Worm (Caenorhabditis elegans): ENCODE results near the gene glo-3.
A peak's percentile ranks its signal among the peaks of the same experiment; 100 is the strongest.

Gene glo-3

ce11 chrX:10533447-10533846 lies at the start of gene glo-3:
Gene glo-3, plus strand, starts transcription at chrX:10533699.
- peak; percentile 16 for TF ChIP-seq sma-9 (GFP tag; optimal IDR thresholded peaks at IDR 0.05)
- no peak for TF ChIP-seq sma-9 (tag; optimal IDR thresholded peaks at IDR 0.05)
- no peak for TF ChIP-seq ZK546.5 (tag; optimal IDR thresholded peaks at IDR 0.05)
- no peak for TF ChIP-seq sma-3 (GFP tag; optimal IDR thresholded peaks at IDR 0.05)
- TF ChIP-seq fos-1 (tag; optimal IDR thresholded peaks at IDR 0.05), result peak; percentile 68
- TF ChIP-seq ztf-1 (GFP tag; conservative IDR thresholded peaks at IDR 0.05), result no peak
- TF ChIP-seq F13H6.1 (tag; optimal IDR thresholded peaks at IDR 0.05), result no peak

- TF ChIP-seq lsy-2 (tag; optimal IDR thresholded peaks at IDR 0.05) (no peak), nhr-21 (tag; optimal IDR thresholded peaks at IDR 0.05) (no peak), sma-3 (GFP tag; optimal IDR thresholded peaks at IDR 0.05) (no peak), nhr-12 (tag; optimal IDR thresholded peaks at IDR 0.05) (no peak)
These were observed 48.2 kb upstream of the glo-3 start, which contains the start of gene C33D3.3 for ce11 chrX:10485300-10485755. Gene C33D3.3, plus strand, starts transcription at chrX:10485350.

- TF ChIP-seq nhr-12 (tag; optimal IDR thresholded peaks at IDR 0.05), result no peak
- no peak for TF ChIP-seq sma-3 (GFP tag; optimal IDR thresholded peaks at IDR 0.05)
- no peak for TF ChIP-seq nhr-11 (tag; optimal IDR thresholded peaks at IDR 0.05)
These were observed 44.7 kb upstream of the glo-3 start, which contains the start of gene C33D3.4 for ce11 chrX:10488763-10489162. Gene C33D3.4, plus strand, starts transcription at chrX:10489063.

ce11 chrX:10491044-10491443 lies 42.5 kb upstream of the glo-3 start, which contains the start of gene C33D3.5:
Gene C33D3.5, plus strand, starts transcription at chrX:10491344.
- TF ChIP-seq egl-27 (tag; optimal IDR thresholded peaks at IDR 0.05) (no peak), unc-62 (GFP tag; optimal IDR thresholded peaks at IDR 0.05) (no peak), peb-1 (tag; optimal IDR thresholded peaks at IDR 0.05) (no peak), mdl-1 (tag; optimal IDR thresholded peaks at IDR 0.05) (no peak), blmp-1 (tag; optimal IDR thresholded peaks at IDR 0.05; ENCODE audit: insufficient read depth) (no peak), snpc-4 (tag; optimal IDR thresholded peaks at IDR 0.05) (no peak), zag-1 (tag; optimal IDR thresholded peaks at IDR 0.05) (no peak), nhr-77 (tag; optimal IDR thresholded peaks at IDR 0.05) (no peak), elt-3 (tag; optimal IDR thresholded peaks at IDR 0.05) (no peak), gmeb-1 (tag; optimal IDR thresholded peaks at IDR 0.05) (no peak), ceh-16 (tag; optimal IDR thresholded peaks at IDR 0.05) (no peak), unc-39 (tag; optimal IDR thresholded peaks at IDR 0.05) (no peak), ztf-1 (GFP tag; conservative IDR thresholded peaks at IDR 0.05) (no peak)

ce11 chrX:10491875-10492523 lies 41.5 kb upstream of the glo-3 start:
- TF ChIP-seq ama-1 (optimal IDR thresholded peaks at IDR 0.05) (no peak), blmp-1 (tag; optimal IDR thresholded peaks at IDR 0.05; ENCODE audit: insufficient read depth) (no peak), fos-1 (tag; optimal IDR thresholded peaks at IDR 0.05) (no peak)

- TF ChIP-seq elt-1 (tag; optimal IDR thresholded peaks at IDR 0.05), result no peak
- no peak for TF ChIP-seq nhr-237 (tag; optimal IDR thresholded peaks at IDR 0.05)
- no peak for TF ChIP-seq sma-9 (GFP tag; optimal IDR thresholded peaks at IDR 0.05)
- no peak for TF ChIP-seq sma-9 (tag; optimal IDR thresholded peaks at IDR 0.05)
- no peak for TF ChIP-seq alr-1 (tag; optimal IDR thresholded peaks at IDR 0.05)
- TF ChIP-seq lin-11 (tag; optimal IDR thresholded peaks at IDR 0.05), result no peak
- TF ChIP-seq skn-1 (tag; optimal IDR thresholded peaks at IDR 0.05), result no peak
- TF ChIP-seq Y55F3AM.14 (GFP tag; optimal IDR thresholded peaks at IDR 0.05), result no peak
- TF ChIP-seq ztf-4 (tag; optimal IDR thresholded peaks at IDR 0.05), result no peak
These were observed 33.9 kb upstream of the glo-3 start, which contains the start of gene vab-3 for ce11 chrX:10499590-10499989. Gene vab-3, plus strand, starts transcription at chrX:10499890.

- TF ChIP-seq ama-1 (optimal IDR thresholded peaks at IDR 0.05) (no peak), unc-55 (GFP tag; optimal IDR thresholded peaks at IDR 0.05) (no peak), gmeb-1 (tag; optimal IDR thresholded peaks at IDR 0.05) (no peak), unc-62 (GFP tag; optimal IDR thresholded peaks at IDR 0.05) (no peak), nhr-77 (tag; optimal IDR thresholded peaks at IDR 0.05) (no peak), alr-1 (tag; optimal IDR thresholded peaks at IDR 0.05) (no peak), nhr-23 (tag; optimal IDR thresholded peaks at IDR 0.05) (no peak), mdl-1 (tag; optimal IDR thresholded peaks at IDR 0.05) (no peak), elt-3 (tag; optimal IDR thresholded peaks at IDR 0.05) (no peak), ztf-11 (tag; optimal IDR thresholded peaks at IDR 0.05) (no peak)
These were observed 30.1 kb upstream of the glo-3 start for ce11 chrX:10503393-10503792.
